Fruit fly (Drosophila melanogaster): ENCODE data around the gene anox.

Gene anox

dm6 chrX:21319202-21319772 is at the start of gene anox, which contains the start of gene SLIRP1 (continued):
- TF ChIP-seq lz (GFP tag; optimal IDR thresholded peaks at IDR 0.05), result peak; percentile 91
- peak; percentile 75 for TF ChIP-seq Ets21C (GFP tag; optimal IDR thresholded peaks at IDR 0.05)
- peak; percentile 84 for TF ChIP-seq fd59A (GFP tag; optimal IDR thresholded peaks at IDR 0.05)
- peak; percentile 87 for TF ChIP-seq CG8119 (GFP tag; IDR thresholded peaks at IDR 0.05)
- peak; percentile 71 for TF ChIP-seq CG6854 (GFP tag; optimal IDR thresholded peaks at IDR 0.05)
- peak; percentile 85 for TF ChIP-seq Eip75B (GFP tag; optimal IDR thresholded peaks at IDR 0.05)
- TF ChIP-seq Smox (GFP tag; optimal IDR thresholded peaks at IDR 0.05), result peak; percentile 88
- TF ChIP-seq Eip93F (GFP tag; optimal IDR thresholded peaks at IDR 0.05), result no peak
- peak; percentile 84 for TF ChIP-seq CG34406 (GFP tag; optimal IDR thresholded peaks at IDR 0.05)

dm6 chrX:21368410-21368918 is 49.4 kb upstream of the anox start:
- TF ChIP-seq CG31627 (GFP tag; optimal IDR thresholded peaks at IDR 0.05) (no peak), net (GFP tag; optimal IDR thresholded peaks at IDR 0.05) (peak; percentile 17), Gug (GFP tag; IDR thresholded peaks at IDR 0.05) (peak; percentile 32; the same call in 1 of the 2 replicates), ss (GFP tag; optimal IDR thresholded peaks at IDR 0.05) (no peak), pdm3 (GFP tag; optimal IDR thresholded peaks at IDR 0.05) (no peak), spab (GFP tag; optimal IDR thresholded peaks at IDR 0.05) (peak; percentile 17), fd59A (GFP tag; optimal IDR thresholded peaks at IDR 0.05) (no peak), CG8119 (GFP tag; IDR thresholded peaks at IDR 0.05) (peak; percentile 57; the same call in 2 of the 3 replicates), Met (GFP tag; optimal IDR thresholded peaks at IDR 0.05) (no peak), CG4318 (GFP tag; optimal IDR thresholded peaks at IDR 0.05) (no peak), CG34406 (GFP tag; optimal IDR thresholded peaks at IDR 0.05) (no peak), CG6808 (GFP tag; optimal IDR thresholded peaks at IDR 0.05) (no peak), vri (GFP tag; optimal IDR thresholded peaks at IDR 0.05) (peak; percentile 64), CG16779 (tag; optimal IDR thresholded peaks at IDR 0.05) (peak; percentile 45), svp (GFP tag) (peak; percentile 78), CG1621 (tag; optimal IDR thresholded peaks at IDR 0.05) (no peak), Blimp-1 (GFP tag; optimal IDR thresholded peaks at IDR 0.05) (no peak), CG9139 (GFP tag; optimal IDR thresholded peaks at IDR 0.05) (peak; percentile 42), Sox14 (GFP tag; optimal IDR thresholded peaks at IDR 0.05) (peak; percentile 88), CG7368 (GFP tag; optimal IDR thresholded peaks at IDR 0.05) (no peak), CG15336 (GFP tag; IDR thresholded peaks at IDR 0.05) (peak; percentile 51), dac (GFP tag; optimal IDR thresholded peaks at IDR 0.05) (no peak), Eip75B (GFP tag; optimal IDR thresholded peaks at IDR 0.05) (peak; percentile 77), eg (GFP tag; IDR thresholded peaks at IDR 0.05) (peak; percentile 65), fkh (GFP tag; optimal IDR thresholded peaks at IDR 0.05) (peak; percentile 50), CG3032 (tag; optimal IDR thresholded peaks at IDR 0.05) (no peak), Eip78C (GFP tag) (peak; percentile 74), CG6163 (GFP tag; IDR thresholded peaks at IDR 0.05) (peak; percentile 69; the same call in 2 of the 3 replicates), CG6276 (GFP tag; optimal IDR thresholded peaks at IDR 0.05) (peak; percentile 58), Smox (GFP tag; optimal IDR thresholded peaks at IDR 0.05) (no peak), Hr39 (GFP tag; optimal IDR thresholded peaks at IDR 0.05) (peak; percentile 44), CG6854 (GFP tag; optimal IDR thresholded peaks at IDR 0.05) (no peak), dsx (GFP tag; optimal IDR thresholded peaks at IDR 0.05; ENCODE audit: poor library complexity, severe bottlenecking) (peak; percentile 12), CG11902 (GFP tag; optimal IDR thresholded peaks at IDR 0.05) (no peak), CG32006 (GFP tag; optimal IDR thresholded peaks at IDR 0.05) (no peak), achi (GFP tag; optimal IDR thresholded peaks at IDR 0.05) (peak; percentile 16)

Measured in whole organism, prepupa.